Worm (Caenorhabditis elegans) whole organism, early embryonic: ENCODE measurements around the gene F10D7.10.

ENCODE experiments used
- B0310.2 ChIP-seq: sonication (generic microtip); optimal IDR thresholded peaks from 2 replicates; lab custom pipeline; 2016; ENCODE audit warnings: mild to moderate bottlenecking, missing genetic modification characterization, missing compliant biosample characterization
- F13C5.2 ChIP-seq: sonication (generic microtip); optimal IDR thresholded peaks from 2 replicates; lab custom pipeline; 2017; ENCODE audit warnings: mild to moderate bottlenecking, missing genetic modification characterization, inconsistent platforms, missing compliant biosample characterization
- aly-1 ChIP-seq: sonication (generic microtip); optimal IDR thresholded peaks from 2 replicates; lab custom pipeline; 2016; ENCODE audit warnings: missing genetic modification characterization, missing compliant biosample characterization
- ama-1 ChIP-seq: fragments of 150-350 bp; optimal IDR thresholded peaks from 2 replicates; lab custom pipeline; 2014
- ceh-13 ChIP-seq: fragments of 200-800 bp; sonication (Bioruptor generic); optimal IDR thresholded peaks from 2 replicates; lab custom pipeline; 2018; ENCODE audit warnings: mild to moderate bottlenecking, missing genetic modification characterization, missing compliant biosample characterization
- ceh-36 ChIP-seq: sonication (generic microtip); optimal IDR thresholded peaks from 2 replicates; lab custom pipeline; 2016; ENCODE audit warnings: missing genetic modification characterization, inconsistent platforms, missing compliant biosample characterization
- ets-7 ChIP-seq: sonication (generic microtip); optimal IDR thresholded peaks from 2 replicates; lab custom pipeline; 2016; ENCODE audit warnings: missing genotype, missing genetic modification characterization, missing compliant biosample characterization
- flt-1 ChIP-seq: fragments of 200-800 bp; sonication (Bioruptor generic); IDR thresholded peaks from 2 replicates; pipeline ENCODE4 v1.3.6; 2022; ENCODE audit warnings: missing genetic modification characterization, missing compliant biosample characterization
- hmbx-1 ChIP-seq: sonication (generic microtip); optimal IDR thresholded peaks from 2 replicates; lab custom pipeline; 2016; ENCODE audit warnings: mild to moderate bottlenecking, missing genetic modification characterization, missing compliant biosample characterization
- hmg-4 ChIP-seq: fragments of 200-800 bp; sonication (Bioruptor generic); optimal IDR thresholded peaks from 2 replicates; lab custom pipeline; 2018; ENCODE audit warnings: mild to moderate bottlenecking, missing genetic modification characterization, missing compliant biosample characterization
- hnd-1 ChIP-seq: sonication (generic microtip); optimal IDR thresholded peaks from 2 replicates; lab custom pipeline; 2016; ENCODE audit warnings: missing genetic modification characterization, missing compliant biosample characterization
- pes-1 ChIP-seq: fragments of 200-800 bp; sonication (Bioruptor generic); IDR thresholded peaks from 2 replicates; pipeline ENCODE4 v1.3.6; 2022; ENCODE audit warnings: missing genetic modification reagents, missing genetic modification characterization, missing compliant biosample characterization
- scrt-1 ChIP-seq: fragments of 200-800 bp; sonication (Bioruptor generic); IDR thresholded peaks from 2 replicates; pipeline ENCODE4 v1.3.6; 2022; ENCODE audit warnings: missing genetic modification characterization, missing compliant biosample characterization
- sea-1 ChIP-seq: fragments of 200-800 bp; sonication (Bioruptor generic); conservative IDR thresholded peaks from 2 replicates; pipeline ENCODE4 v1.3.6; 2022; ENCODE audit warnings: missing genetic modification characterization, missing compliant biosample characterization
- tbx-11 ChIP-seq: fragments of 200-800 bp; sonication (Bioruptor generic); IDR thresholded peaks from 2 replicates; pipeline ENCODE4 v1.3.6; 2022; ENCODE audit warnings: missing genetic modification characterization, missing compliant biosample characterization
- tbx-37 ChIP-seq: fragments of 200-800 bp; sonication (Bioruptor generic); conservative IDR thresholded peaks from 2 replicates; pipeline ENCODE4 v1.3.6; 2022; ENCODE audit warnings: missing genetic modification reagents, missing genetic modification characterization, missing compliant biosample characterization
- tra-4 ChIP-seq: sonication (generic microtip); optimal IDR thresholded peaks from 2 replicates; lab custom pipeline; 2017; ENCODE audit warnings: missing genetic modification characterization, missing compliant biosample characterization

F10D7.10 gene

ce11 chrX:17352098-17352497 lies 27.5 kb downstream of the F10D7.10 start:
- no peak for TF ChIP-seq ama-1 (lab: Kevin White, UChicago)
- TF ChIP-seq flt-1 (GFP tag; lab: Robert Waterston, UW), result no peak
- TF ChIP-seq hnd-1 (tag; lab: Kevin White, UChicago), result no peak
- no peak for TF ChIP-seq B0310.2
- no peak for TF ChIP-seq ets-7 (tag; lab: Kevin White, UChicago)
- no peak for TF ChIP-seq tra-4 (tag; lab: Kevin White, UChicago)
- TF ChIP-seq pes-1 (GFP tag; lab: Robert Waterston, UW), result no peak
- TF ChIP-seq F13C5.2 (tag; lab: Kevin White, UChicago), result no peak
- TF ChIP-seq tbx-11, result no peak
- no peak for TF ChIP-seq aly-1
- TF ChIP-seq hmg-4 (GFP tag; lab: Kevin White, UChicago), result no peak
- no peak for TF ChIP-seq tbx-37 (GFP tag; lab: Robert Waterston, UW)
- no peak for TF ChIP-seq ceh-36 (tag; lab: Kevin White, UChicago)
- no peak for TF ChIP-seq scrt-1 (GFP tag; lab: Robert Waterston, UW)
- TF ChIP-seq sea-1 (GFP tag; lab: Robert Waterston, UW), result no peak
- no peak for TF ChIP-seq hmbx-1 (tag; lab: Kevin White, UChicago)
- TF ChIP-seq ceh-13 (GFP tag; lab: Kevin White, UChicago), result no peak

ce11 chrX:17349411-17349810 lies 30.2 kb downstream of the F10D7.10 start:
- TF ChIP-seq tbx-11 (no peak), tbx-37 (GFP tag; lab: Robert Waterston, UW) (no peak), flt-1 (GFP tag; lab: Robert Waterston, UW) (no peak), aly-1 (no peak), ets-7 (tag; lab: Kevin White, UChicago) (no peak)

ce11 chrX:17340484-17340883 lies 39.1 kb downstream of the F10D7.10 start, which contains the start of gene C53C11.1:
Gene C53C11.1, plus strand, starts transcription at chrX:17340784.
- TF ChIP-seq aly-1, result no peak
- TF ChIP-seq tbx-37 (GFP tag; lab: Robert Waterston, UW), result no peak
- no peak for TF ChIP-seq pes-1 (GFP tag; lab: Robert Waterston, UW)
- TF ChIP-seq scrt-1 (GFP tag; lab: Robert Waterston, UW), result no peak
- TF ChIP-seq hnd-1 (tag; lab: Kevin White, UChicago), result no peak
- no peak for TF ChIP-seq ama-1 (lab: Kevin White, UChicago)
- no peak for TF ChIP-seq ceh-36 (tag; lab: Kevin White, UChicago)
- no peak for TF ChIP-seq sea-1 (GFP tag; lab: Robert Waterston, UW)
- no peak for TF ChIP-seq tra-4 (tag; lab: Kevin White, UChicago)
- TF ChIP-seq hmg-4 (GFP tag; lab: Kevin White, UChicago), result no peak
- TF ChIP-seq flt-1 (GFP tag; lab: Robert Waterston, UW), result no peak
- no peak for TF ChIP-seq hmbx-1 (tag; lab: Kevin White, UChicago)
- no peak for TF ChIP-seq ceh-13 (GFP tag; lab: Kevin White, UChicago)
- TF ChIP-seq ets-7 (tag; lab: Kevin White, UChicago), result no peak
- TF ChIP-seq tbx-11, result no peak

- TF ChIP-seq ceh-36 (tag; lab: Kevin White, UChicago), result no peak
- no peak for TF ChIP-seq tbx-11
- TF ChIP-seq scrt-1 (GFP tag; lab: Robert Waterston, UW), result no peak
- TF ChIP-seq B0310.2, result no peak
- TF ChIP-seq tbx-37 (GFP tag; lab: Robert Waterston, UW), result no peak
- TF ChIP-seq hnd-1 (tag; lab: Kevin White, UChicago), result no peak
Measured at ce11 chrX:17338944-17339343, 40.6 kb downstream of the F10D7.10 start.

ce11 chrX:17336354-17336753 lies 43.2 kb downstream of the F10D7.10 start, which contains the start of gene C53C11.2:
Gene C53C11.2, plus strand, starts transcription at chrX:17336637.
- TF ChIP-seq scrt-1 (GFP tag; lab: Robert Waterston, UW) (no peak), tra-4 (tag; lab: Kevin White, UChicago) (no peak), ceh-13 (GFP tag; lab: Kevin White, UChicago) (no peak), sea-1 (GFP tag; lab: Robert Waterston, UW) (no peak), ets-7 (tag; lab: Kevin White, UChicago) (no peak), B0310.2 (no peak), pes-1 (GFP tag; lab: Robert Waterston, UW) (no peak), flt-1 (GFP tag; lab: Robert Waterston, UW) (no peak), hnd-1 (tag; lab: Kevin White, UChicago) (no peak), aly-1 (no peak), hmbx-1 (tag; lab: Kevin White, UChicago) (no peak), ceh-36 (tag; lab: Kevin White, UChicago) (no peak), tbx-37 (GFP tag; lab: Robert Waterston, UW) (no peak), tbx-11 (no peak)

ce11 chrX:17333752-17334151 lies 45.8 kb downstream of the F10D7.10 start, which contains the start of gene C53C11.5:
Gene C53C11.5, plus strand, starts transcription at chrX:17334052.
- TF ChIP-seq aly-1 (no peak), ceh-36 (tag; lab: Kevin White, UChicago) (no peak), flt-1 (GFP tag; lab: Robert Waterston, UW) (no peak), tbx-11 (no peak), scrt-1 (GFP tag; lab: Robert Waterston, UW) (no peak), sea-1 (GFP tag; lab: Robert Waterston, UW) (no peak), hmg-4 (GFP tag; lab: Kevin White, UChicago) (no peak)

DNA sequence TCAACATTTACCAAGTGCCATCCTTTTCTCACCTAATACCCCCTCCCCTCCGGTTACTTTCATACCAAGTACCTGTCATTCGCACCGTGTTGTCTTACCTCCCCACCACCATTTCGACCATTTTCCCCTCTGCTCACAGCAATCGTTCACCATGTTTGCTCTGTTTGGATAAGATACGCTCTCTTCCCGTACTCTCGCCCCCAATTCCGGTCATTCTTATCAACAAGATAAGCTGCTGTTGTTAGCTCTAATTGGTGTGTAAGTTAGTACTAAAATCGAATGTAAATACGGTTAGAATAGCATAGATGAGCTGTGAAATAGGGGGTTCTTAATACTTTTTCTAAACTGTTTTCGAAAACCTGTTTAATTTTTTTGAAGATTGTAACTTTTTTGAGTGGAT lies 49.0 kb downstream of the F10D7.10 start:
- TF ChIP-seq ama-1 (lab: Kevin White, UChicago), result no peak
- no peak for TF ChIP-seq flt-1 (GFP tag; lab: Robert Waterston, UW)
- no peak for TF ChIP-seq scrt-1 (GFP tag; lab: Robert Waterston, UW)

- no peak for TF ChIP-seq scrt-1 (GFP tag; lab: Robert Waterston, UW)
- no peak for TF ChIP-seq tbx-11
- no peak for TF ChIP-seq flt-1 (GFP tag; lab: Robert Waterston, UW)
- TF ChIP-seq ceh-13 (GFP tag; lab: Kevin White, UChicago), result no peak
- TF ChIP-seq ceh-36 (tag; lab: Kevin White, UChicago), result no peak
Measured at ce11 chrX:17329075-17329474, 50.5 kb downstream of the F10D7.10 start.
